Fruit fly (Drosophila melanogaster) ovary, adult (tissue): ENCODE measurements around the gene CG7304.

ENCODE experiments used
- CG17801 ChIP-seq: fragments of 200-800 bp; optimal IDR thresholded peaks from 2 replicates; lab custom pipeline; 2019; ENCODE audit warnings: missing biosample characterization, mild to moderate bottlenecking, missing genetic modification characterization, moderate library complexity; ENCODE audit not compliant: partially characterized antibody

The CG7304 gene

dm6 chr3L:15710125-15710524 lies 30.6 kb downstream of the CG7304 start:
- no peak for TF ChIP-seq CG17801 (GFP tag; lab: Kevin White, UChicago)

- TF ChIP-seq CG17801 (GFP tag; lab: Kevin White, UChicago), result no peak
Observed at dm6 chr3L:15711164-15711563, 31.6 kb downstream of the CG7304 start.

- no peak for TF ChIP-seq CG17801 (GFP tag; lab: Kevin White, UChicago)
Observed at dm6 chr3L:15712063-15712462, 32.5 kb downstream of the CG7304 start.

- no peak for TF ChIP-seq CG17801 (GFP tag; lab: Kevin White, UChicago)
Observed at dm6 chr3L:15713932-15714492, 34.5 kb downstream of the CG7304 start.

dm6 chr3L:15715788-15716503 lies 36.4 kb downstream of the CG7304 start, which contains the start of gene CG42571:
CG42571 (plus strand) TSS chr3L:15716453.
- no peak for TF ChIP-seq CG17801 (GFP tag; lab: Kevin White, UChicago)

- no peak for TF ChIP-seq CG17801 (GFP tag; lab: Kevin White, UChicago)
Observed at dm6 chr3L:15717519-15717918, 38.0 kb downstream of the CG7304 start, which contains the start of gene CG42570. CG42570 (plus strand) TSS chr3L:15717819.

- no peak for TF ChIP-seq CG17801 (GFP tag; lab: Kevin White, UChicago)
Observed at dm6 chr3L:15720224-15720623, 40.7 kb downstream of the CG7304 start.

- no peak for TF ChIP-seq CG17801 (GFP tag; lab: Kevin White, UChicago)
Observed at dm6 chr3L:15720905-15721304, 41.4 kb downstream of the CG7304 start.

dm6 chr3L:15726799-15727198 lies 47.3 kb downstream of the CG7304 start:
- TF ChIP-seq CG17801 (GFP tag; lab: Kevin White, UChicago), result no peak

- no peak for TF ChIP-seq CG17801 (GFP tag; lab: Kevin White, UChicago)
Observed at dm6 chr3L:15728195-15728594, 48.7 kb downstream of the CG7304 start, which contains the start of gene comm. comm (minus strand) TSS chr3L:15728430.

dm6 chr3L:15729306-15730006 lies 49.9 kb downstream of the CG7304 start:
- no peak for TF ChIP-seq CG17801 (GFP tag; lab: Kevin White, UChicago)
